Worm (Caenorhabditis elegans) whole organism, late embryonic: ENCODE data around the gene srh-79.

Source experiments
- C08G9.2 ChIP-seq: sonication (generic microtip); optimal IDR thresholded peaks from 2 replicates; lab custom pipeline; 2016; ENCODE audit warnings: mild to moderate bottlenecking, missing genetic modification characterization, moderate library complexity, missing compliant biosample characterization
- C38D4.7 ChIP-seq: fragments of 200-800 bp; sonication (Bioruptor generic); optimal IDR thresholded peaks from 2 replicates; lab custom pipeline; 2018; ENCODE audit warnings: mild to moderate bottlenecking, missing genetic modification characterization, moderate library complexity, missing compliant biosample characterization
- F13H6.1 ChIP-seq: sonication (generic microtip); optimal IDR thresholded peaks from 2 replicates; lab custom pipeline; 2016; ENCODE audit warnings: missing genetic modification characterization, missing compliant biosample characterization
- K09A11.1 ChIP-seq: sonication (generic microtip); optimal IDR thresholded peaks from 2 replicates; lab custom pipeline; 2017; ENCODE audit warnings: antibody characterized with exemption, mild to moderate bottlenecking, missing genetic modification characterization, missing compliant biosample characterization; ENCODE audit not compliant: insufficient read depth
- T23F11.4 ChIP-seq: fragments of 200-800 bp; sonication (Bioruptor generic); optimal IDR thresholded peaks from 2 replicates; lab custom pipeline; 2018; ENCODE audit warnings: mild to moderate bottlenecking, missing genetic modification characterization, missing compliant biosample characterization
- Y22D7AL.16 ChIP-seq: sonication (generic microtip); optimal IDR thresholded peaks from 2 replicates; lab custom pipeline; 2016; ENCODE audit warnings: missing genetic modification characterization, missing compliant biosample characterization
- ahr-1 ChIP-seq: sonication (generic microtip); optimal IDR thresholded peaks from 2 replicates; lab custom pipeline; 2016; ENCODE audit warnings: missing genetic modification characterization, missing compliant biosample characterization
- ceh-19 ChIP-seq: fragments of 200-800 bp; sonication (Bioruptor generic); optimal IDR thresholded peaks from 2 replicates; lab custom pipeline; 2018; ENCODE audit warnings: mild to moderate bottlenecking, missing genetic modification characterization, missing compliant biosample characterization
- ceh-2 ChIP-seq: sonication (generic microtip); optimal IDR thresholded peaks from 2 replicates; lab custom pipeline; 2016; ENCODE audit warnings: missing genotype, missing genetic modification characterization, missing compliant biosample characterization
- ceh-22 ChIP-seq: sonication (generic microtip); optimal IDR thresholded peaks from 2 replicates; lab custom pipeline; 2017; ENCODE audit warnings: missing biosample characterization, missing genetic modification characterization
- ceh-24 ChIP-seq: sonication (generic microtip); optimal IDR thresholded peaks from 2 replicates; lab custom pipeline; 2016; ENCODE audit warnings: mild to moderate bottlenecking, missing genetic modification characterization, missing compliant biosample characterization
- ceh-30 ChIP-seq: fragments of 150-350 bp; optimal IDR thresholded peaks from 2 replicates; lab custom pipeline; 2014; ENCODE audit warnings: missing biosample characterization, missing genetic modification characterization
- ceh-45 ChIP-seq: fragments of 200-800 bp; sonication (Bioruptor generic); IDR thresholded peaks from 2 replicates; pipeline ENCODE4 v1.3.6; 2022; ENCODE audit warnings: missing genetic modification reagents, missing genetic modification characterization, missing compliant biosample characterization
- ceh-6 ChIP-seq: fragments of 200-800 bp; sonication (Bioruptor generic); optimal IDR thresholded peaks from 2 replicates; lab custom pipeline; 2018; ENCODE audit warnings: mild to moderate bottlenecking, missing genetic modification characterization, missing compliant biosample characterization
- ceh-9 ChIP-seq: sonication (generic microtip); optimal IDR thresholded peaks from 2 replicates; lab custom pipeline; 2016; ENCODE audit warnings: mild to moderate bottlenecking, missing genetic modification characterization, inconsistent platforms, missing compliant biosample characterization
- dve-1 ChIP-seq: sonication (generic microtip); optimal IDR thresholded peaks from 2 replicates; lab custom pipeline; 2017; ENCODE audit warnings: antibody characterized with exemption, mild to moderate bottlenecking, missing genetic modification characterization, missing compliant biosample characterization
- elt-2 ChIP-seq: sonication (generic microtip); optimal IDR thresholded peaks from 2 replicates; lab custom pipeline; 2016; ENCODE audit warnings: missing genetic modification reagents, missing genetic modification characterization, missing compliant biosample characterization
- elt-4 ChIP-seq: sonication (generic microtip); optimal IDR thresholded peaks from 2 replicates; lab custom pipeline; 2016; ENCODE audit warnings: missing genetic modification characterization, missing compliant biosample characterization
- eyg-1 ChIP-seq: sonication (generic microtip); optimal IDR thresholded peaks from 2 replicates; lab custom pipeline; 2016; ENCODE audit warnings: missing genotype, missing genetic modification characterization, missing compliant biosample characterization
- fax-1 ChIP-seq: sonication (generic microtip); optimal IDR thresholded peaks from 2 replicates; lab custom pipeline; 2016; ENCODE audit warnings: missing genotype, missing genetic modification characterization, missing compliant biosample characterization
- hlh-15 ChIP-seq: sonication (generic microtip); optimal IDR thresholded peaks from 2 replicates; lab custom pipeline; 2016; ENCODE audit warnings: missing genetic modification characterization, missing compliant biosample characterization
- hlh-6 ChIP-seq: sonication (generic microtip); optimal IDR thresholded peaks from 2 replicates; lab custom pipeline; 2016; ENCODE audit warnings: missing genotype, missing genetic modification characterization, missing compliant biosample characterization
- hlh-8 ChIP-seq: sonication (generic microtip); optimal IDR thresholded peaks from 2 replicates; lab custom pipeline; 2016; ENCODE audit warnings: missing genotype, missing genetic modification characterization, missing compliant biosample characterization
- lim-6 ChIP-seq: sonication (generic microtip); optimal IDR thresholded peaks from 2 replicates; lab custom pipeline; 2016; ENCODE audit warnings: missing genetic modification characterization, missing compliant biosample characterization
- lin-11 ChIP-seq: fragments of 200-800 bp; sonication (Bioruptor generic); optimal IDR thresholded peaks from 2 replicates; lab custom pipeline; 2018; ENCODE audit warnings: mild to moderate bottlenecking, missing genetic modification characterization, missing compliant biosample characterization
- nfya-1 ChIP-seq: sonication (generic microtip); optimal IDR thresholded peaks from 2 replicates; lab custom pipeline; 2017; ENCODE audit warnings: missing genetic modification characterization, mild to moderate bottlenecking, missing compliant biosample characterization, antibody characterized with exemption, moderate library complexity
- nhr-11 ChIP-seq: fragments of 150-350 bp; optimal IDR thresholded peaks from 2 replicates; lab custom pipeline; 2014; ENCODE audit warnings: missing biosample characterization, missing genetic modification characterization
- nhr-232 ChIP-seq: sonication (generic microtip); optimal IDR thresholded peaks from 2 replicates; lab custom pipeline; 2016; ENCODE audit warnings: missing genetic modification characterization, missing compliant biosample characterization
- npax-4 ChIP-seq: sonication (generic microtip); optimal IDR thresholded peaks from 2 replicates; lab custom pipeline; 2016; ENCODE audit warnings: missing genetic modification characterization, missing compliant biosample characterization
- odd-2 ChIP-seq: sonication (generic microtip); optimal IDR thresholded peaks from 2 replicates; lab custom pipeline; 2017; ENCODE audit warnings: antibody characterized with exemption, mild to moderate bottlenecking, missing genetic modification characterization, missing compliant biosample characterization
- pax-1 ChIP-seq: fragments of 150-350 bp; optimal IDR thresholded peaks from 2 replicates; lab custom pipeline; 2014; ENCODE audit warnings: missing biosample characterization, missing genetic modification characterization
- pha-2 ChIP-seq: sonication (generic microtip); optimal IDR thresholded peaks from 2 replicates; lab custom pipeline; 2017; ENCODE audit warnings: mild to moderate bottlenecking, missing genetic modification characterization, missing compliant biosample characterization
- pqm-1 ChIP-seq: sonication (generic microtip); optimal IDR thresholded peaks from 2 replicates; lab custom pipeline; 2016; ENCODE audit warnings: missing genetic modification characterization, missing compliant biosample characterization
- ref-2 ChIP-seq: sonication (generic microtip); optimal IDR thresholded peaks from 2 replicates; lab custom pipeline; 2016; ENCODE audit warnings: missing genetic modification characterization, missing compliant biosample characterization
- rnt-1 ChIP-seq: sonication (generic microtip); optimal IDR thresholded peaks from 2 replicates; lab custom pipeline; 2016; ENCODE audit warnings: missing genetic modification characterization, missing compliant biosample characterization
- sox-2 ChIP-seq: fragments of 200-800 bp; sonication (Bioruptor generic); IDR thresholded peaks from 2 replicates; pipeline ENCODE4 v1.3.6; 2022; ENCODE audit warnings: missing genetic modification reagents, missing genetic modification characterization, missing compliant biosample characterization
- sox-4 ChIP-seq: sonication (generic microtip); optimal IDR thresholded peaks from 2 replicates; lab custom pipeline; 2017; ENCODE audit warnings: mild to moderate bottlenecking, missing genetic modification characterization, inconsistent platforms, missing compliant biosample characterization
- tbx-2 ChIP-seq: sonication (generic microtip); optimal IDR thresholded peaks from 2 replicates; lab custom pipeline; 2016; ENCODE audit warnings: missing genetic modification characterization, missing compliant biosample characterization
- tbx-7 ChIP-seq: sonication (generic microtip); optimal IDR thresholded peaks from 2 replicates; lab custom pipeline; 2016; ENCODE audit warnings: missing genotype, missing genetic modification characterization, missing compliant biosample characterization
- ttx-3 ChIP-seq: sonication (generic microtip); optimal IDR thresholded peaks from 2 replicates; lab custom pipeline; 2016; ENCODE audit warnings: missing genetic modification reagents, missing genetic modification characterization, missing compliant biosample characterization
- unc-3 ChIP-seq, 2 experiments: fragments of 200-800 bp in 1 of 2; sonication (Bioruptor generic) in 1 of 2; sonication (generic microtip) in 1 of 2; conservative IDR thresholded peaks in 1 of 2; optimal IDR thresholded peaks in 1 of 2; 2 replicates each; pipeline versions ENCODE4 v1.3.6 to Lab custom; 2016 to 2022; ENCODE audit warnings: missing compliant biosample characterization in 2 of 2, missing genetic modification characterization in 2 of 2, missing genetic modification reagents in 1 of 2
- zip-5 ChIP-seq: sonication (generic microtip); optimal IDR thresholded peaks from 2 replicates; lab custom pipeline; 2016; ENCODE audit warnings: missing genetic modification characterization, missing compliant biosample characterization
- ztf-16 ChIP-seq: sonication (generic microtip); optimal IDR thresholded peaks from 2 replicates; lab custom pipeline; 2017; ENCODE audit warnings: missing genetic modification characterization, missing compliant biosample characterization

srh-79 gene

DNA sequence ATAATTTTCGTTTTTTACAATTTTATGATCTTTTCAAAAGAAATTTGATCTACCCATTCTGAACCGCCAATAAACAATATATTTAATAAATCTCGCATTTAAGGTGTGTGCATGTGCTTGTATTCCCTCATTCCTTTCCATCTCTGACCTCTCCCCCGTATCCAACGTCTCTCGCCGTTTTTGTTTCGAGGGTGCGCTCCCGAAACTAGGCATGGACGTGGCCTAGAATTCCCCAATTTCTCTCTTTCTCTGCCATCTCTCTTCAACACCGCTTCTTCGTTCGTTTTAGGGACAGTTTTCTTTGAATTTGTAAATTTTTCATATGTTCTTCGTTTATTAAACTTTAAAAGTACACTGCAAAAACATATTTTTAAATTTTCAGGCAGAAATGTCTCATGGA is 32.0 kb upstream of the srh-79 start, which contains the start of gene F25E5.1 (continued):
- no peak for TF ChIP-seq lin-11
- no peak for TF ChIP-seq hlh-15 (tag; lab: Kevin White, UChicago)
- no peak for TF ChIP-seq Y22D7AL.16 (tag; lab: Kevin White, UChicago)
- no peak for TF ChIP-seq elt-4 (tag; lab: Kevin White, UChicago)
- TF ChIP-seq ceh-9 (tag; lab: Kevin White, UChicago), result no peak
- peak; percentile 15 for TF ChIP-seq fax-1 (tag; lab: Kevin White, UChicago)
- TF ChIP-seq ceh-24 (tag; lab: Kevin White, UChicago), result no peak
- TF ChIP-seq sox-4, result no peak
- no peak for TF ChIP-seq pqm-1
- TF ChIP-seq zip-5 (tag; lab: Kevin White, UChicago), result peak; percentile 42
- TF ChIP-seq ceh-45 (GFP tag; lab: Robert Waterston, UW), result no peak
- TF ChIP-seq npax-4, result no peak
- TF ChIP-seq hlh-8 (tag; lab: Kevin White, UChicago), result peak; percentile 59
- TF ChIP-seq ref-2 (tag; lab: Kevin White, UChicago), result peak; percentile 36
- TF ChIP-seq pax-1, result no peak
- no peak for TF ChIP-seq dve-1
- TF ChIP-seq rnt-1 (tag; lab: Kevin White, UChicago), result peak; percentile 80
- peak; percentile 81 for TF ChIP-seq C08G9.2 (tag; lab: Kevin White, UChicago)
- TF ChIP-seq odd-2, result no peak
- no peak for TF ChIP-seq ceh-30 (tag; lab: Kevin White, UChicago)
- TF ChIP-seq ahr-1 (tag; lab: Kevin White, UChicago), result no peak
- no peak for TF ChIP-seq ceh-19 (GFP tag; lab: Kevin White, UChicago)
- no peak for TF ChIP-seq ttx-3 (tag; lab: Kevin White, UChicago)
- TF ChIP-seq T23F11.4, result no peak
- TF ChIP-seq nhr-11, result no peak
- peak; percentile 5 for TF ChIP-seq hlh-6
- TF ChIP-seq C38D4.7 (GFP tag; lab: Kevin White, UChicago), result no peak
- TF ChIP-seq K09A11.1 (tag; lab: Kevin White, UChicago), result no peak
- peak; percentile 30 for TF ChIP-seq elt-2 (tag; lab: Kevin White, UChicago)
- peak; percentile 46 for TF ChIP-seq lim-6 (tag; lab: Kevin White, UChicago)
- TF ChIP-seq ceh-22, result no peak
- TF ChIP-seq tbx-2 (tag; lab: Kevin White, UChicago), result peak; percentile 80
- no peak for TF ChIP-seq pha-2 (tag; lab: Kevin White, UChicago)
- TF ChIP-seq tbx-7, result peak; percentile 53
- no peak for TF ChIP-seq nhr-232 (tag; lab: Kevin White, UChicago)
- no peak for TF ChIP-seq unc-3 (GFP tag; conservative IDR thresholded peaks at IDR 0.05; lab: Robert Waterston, UW)
- TF ChIP-seq unc-3 (tag; optimal IDR thresholded peaks at IDR 0.05; lab: Kevin White, UChicago), result no peak
- peak; percentile 53 for TF ChIP-seq eyg-1 (tag; lab: Kevin White, UChicago)
- TF ChIP-seq ceh-2 (tag; lab: Kevin White, UChicago), result peak; percentile 69
- peak; percentile 70 for TF ChIP-seq nfya-1 (tag; lab: Kevin White, UChicago)
- no peak for TF ChIP-seq ztf-16 (tag; lab: Kevin White, UChicago)

- TF ChIP-seq ztf-16 (tag; lab: Kevin White, UChicago) (no peak), F13H6.1 (tag; lab: Kevin White, UChicago) (no peak), sox-2 (no peak), ceh-6 (GFP tag; lab: Kevin White, UChicago) (no peak)
Measured at ce11 chrV:7472815-7473214, 24.7 kb upstream of the srh-79 start, which contains the start of gene str-28. Gene str-28 (minus strand): TSS chrV:7472915.
